Fruit fly (Drosophila melanogaster) whole organism, adult: ENCODE data around the gene natalisin.

Experiments
- CG12768 ChIP-seq: fragments of 200-800 bp; sonication (Bioruptor generic); optimal IDR thresholded peaks from 2 replicates; lab custom pipeline; 2017; ENCODE audit warnings: missing biosample characterization, missing genetic modification characterization, mild to moderate bottlenecking, moderate library complexity, missing genetic modification reagents
- CG14711 ChIP-seq: fragments of 200-800 bp; sonication (Bioruptor generic); optimal IDR thresholded peaks from 2 replicates; lab custom pipeline; 2018; ENCODE audit warnings: missing biosample characterization, mild to moderate bottlenecking, missing genetic modification characterization, moderate library complexity
- CG1620 ChIP-seq: fragments of 200-800 bp; sonication (Bioruptor generic); optimal IDR thresholded peaks from 2 replicates; lab custom pipeline; 2016; ENCODE audit warnings: missing biosample characterization, missing genetic modification characterization
- Hr96 ChIP-seq: fragments of 200-800 bp; sonication (Bioruptor generic); optimal IDR thresholded peaks from 2 replicates; lab custom pipeline; 2016; ENCODE audit warnings: missing biosample characterization, missing genetic modification characterization
- bab1 ChIP-seq: fragments of 200-800 bp; sonication (Bioruptor generic); optimal IDR thresholded peaks from 3 replicates; lab custom pipeline; 2019; ENCODE audit warnings: missing biosample characterization, mild to moderate bottlenecking, missing genetic modification characterization, moderate library complexity
- kay ChIP-seq: fragments of 200-800 bp; sonication (Bioruptor generic); peaks from one replicate; lab custom pipeline; 2016; ENCODE audit warnings: missing biosample characterization, missing genetic modification characterization, borderline replicate concordance
- pad ChIP-seq: fragments of 200-800 bp; sonication (Bioruptor generic); optimal IDR thresholded peaks from 3 replicates; lab custom pipeline; 2017; ENCODE audit warnings: missing biosample characterization, missing genetic modification characterization, mild to moderate bottlenecking, moderate library complexity, missing genetic modification reagents
- tj ChIP-seq: fragments of 200-800 bp; sonication (Bioruptor generic); optimal IDR thresholded peaks from 3 replicates; lab custom pipeline; 2017; ENCODE audit warnings: missing biosample characterization, mild to moderate bottlenecking, missing genetic modification characterization, moderate library complexity

natalisin gene

dm6 chr3R:14471426-14471825, 53.0 kb downstream of the natalisin start:
- TF ChIP-seq CG14711 (no peak), CG12768 (peak; percentile 6), bab1 (no peak), pad (GFP tag; lab: Kevin White, UChicago) (no peak), CG1620 (GFP tag; lab: Kevin White, UChicago) (no peak), kay (no peak), Hr96 (no peak), tj (GFP tag; lab: Kevin White, UChicago) (no peak)
